Worm (Caenorhabditis elegans): ENCODE results near the gene F41E6.8.

DNA sequence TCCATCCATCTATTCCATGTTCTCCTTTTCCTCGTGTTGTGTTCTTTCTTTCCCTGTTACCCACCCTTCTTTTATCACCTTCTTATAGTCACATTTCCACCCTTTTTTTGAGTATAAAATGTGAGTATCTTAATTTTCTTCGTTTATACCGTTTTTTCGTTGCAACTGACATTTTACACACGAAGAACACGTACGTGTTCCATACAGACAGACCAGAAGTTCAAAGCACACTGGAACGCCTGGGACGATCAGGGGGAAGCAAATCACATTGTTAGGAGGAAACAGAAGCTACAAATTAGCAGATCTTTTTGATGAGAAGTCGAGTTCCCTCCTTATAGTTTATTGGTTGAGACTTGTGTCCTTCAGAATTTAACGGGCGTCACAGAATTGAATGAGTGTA is 14.4 kb upstream of the F41E6.8 start:
- no peak for TF ChIP-seq nhr-237 (tag; optimal IDR thresholded peaks at IDR 0.05)
- no peak for TF ChIP-seq ama-1 (optimal IDR thresholded peaks at IDR 0.05)
- no peak for TF ChIP-seq zag-1 (tag; optimal IDR thresholded peaks at IDR 0.05)
- no peak for TF ChIP-seq sma-3 (GFP tag; optimal IDR thresholded peaks at IDR 0.05)
- TF ChIP-seq ztf-4 (tag; optimal IDR thresholded peaks at IDR 0.05) = no peak
- TF ChIP-seq unc-55 (GFP tag; optimal IDR thresholded peaks at IDR 0.05) = no peak
- no peak for TF ChIP-seq mdl-1 (tag; optimal IDR thresholded peaks at IDR 0.05)
- no peak for TF ChIP-seq F13H6.1 (tag; optimal IDR thresholded peaks at IDR 0.05)
- no peak for TF ChIP-seq unc-39 (tag; optimal IDR thresholded peaks at IDR 0.05)

Measured in whole organism, L2 larva.